Fruit fly (Drosophila melanogaster): ENCODE data around the gene Ice2.

Gene Ice2

DNA sequence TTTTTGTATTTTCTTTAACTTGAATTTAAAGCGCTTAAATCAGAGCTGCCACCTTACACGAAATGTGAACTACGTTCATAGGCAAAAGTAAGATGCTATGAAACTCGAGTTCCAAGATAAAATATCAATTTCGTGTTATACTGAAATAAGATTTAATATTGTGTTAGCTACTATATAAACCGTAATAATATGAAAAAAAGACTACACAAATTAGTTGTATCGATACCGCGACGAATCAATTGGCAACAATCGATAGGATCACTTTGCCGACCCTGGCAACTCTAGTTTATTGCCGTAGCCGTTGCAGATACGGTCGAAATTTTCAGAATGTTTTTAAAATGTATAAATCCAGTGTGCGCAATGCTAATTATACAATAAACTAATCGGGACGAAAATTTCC, 10.4 kb downstream of the Ice2 start, which contains the start of gene SNF4Agamma:
SNF4Agamma (plus strand) TSS at position 282 of the 400 bp plus-strand sequence.
- TF ChIP-seq CG8478 (optimal IDR thresholded peaks at IDR 0.05) (no peak), CTCF (optimal IDR thresholded peaks at IDR 0.05) (no peak)

DNA sequence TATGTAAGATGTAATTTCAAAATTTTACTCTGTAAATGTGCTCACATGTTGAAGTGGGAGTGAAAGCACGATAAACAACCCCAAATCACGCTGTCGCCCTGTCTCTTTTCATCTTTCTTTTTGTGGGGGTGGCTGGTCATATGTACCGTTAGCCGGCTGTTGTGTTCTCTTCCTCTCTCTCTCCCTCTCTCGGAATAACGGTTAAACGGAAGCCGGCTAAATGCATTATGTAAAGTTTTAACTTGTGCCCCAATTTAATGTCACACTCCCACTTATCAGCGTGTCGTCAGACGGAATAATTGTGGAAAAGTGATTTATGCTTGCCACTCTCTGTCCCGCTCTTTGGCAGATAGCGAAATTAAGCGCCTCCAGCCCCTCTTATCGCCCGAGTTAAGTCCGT, 11.3 kb downstream of the Ice2 start:
- TF ChIP-seq CG8478 (optimal IDR thresholded peaks at IDR 0.05) (no peak), CTCF (optimal IDR thresholded peaks at IDR 0.05) (no peak)

DNA sequence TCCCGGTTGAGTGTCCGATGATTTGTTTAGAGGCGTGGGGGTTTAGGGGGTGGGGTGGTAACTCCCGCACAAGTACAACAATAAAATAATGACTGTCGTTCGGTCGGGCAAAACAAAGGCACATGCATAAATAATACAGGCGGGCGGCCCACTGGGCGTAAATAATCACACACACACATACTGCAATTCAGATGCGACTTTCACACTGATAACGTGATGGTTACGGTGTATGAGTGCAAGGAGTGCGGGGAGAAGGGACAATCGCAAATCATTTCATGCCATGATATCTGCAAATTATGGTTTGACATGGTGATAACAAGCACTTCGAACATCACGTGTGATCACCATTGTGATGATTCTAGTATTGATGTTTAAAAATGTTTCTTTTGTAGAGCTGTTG, 20.1 kb downstream of the Ice2 start:
- no peak for TF ChIP-seq CG8478 (optimal IDR thresholded peaks at IDR 0.05)
- TF ChIP-seq CTCF (optimal IDR thresholded peaks at IDR 0.05), result no peak

DNA sequence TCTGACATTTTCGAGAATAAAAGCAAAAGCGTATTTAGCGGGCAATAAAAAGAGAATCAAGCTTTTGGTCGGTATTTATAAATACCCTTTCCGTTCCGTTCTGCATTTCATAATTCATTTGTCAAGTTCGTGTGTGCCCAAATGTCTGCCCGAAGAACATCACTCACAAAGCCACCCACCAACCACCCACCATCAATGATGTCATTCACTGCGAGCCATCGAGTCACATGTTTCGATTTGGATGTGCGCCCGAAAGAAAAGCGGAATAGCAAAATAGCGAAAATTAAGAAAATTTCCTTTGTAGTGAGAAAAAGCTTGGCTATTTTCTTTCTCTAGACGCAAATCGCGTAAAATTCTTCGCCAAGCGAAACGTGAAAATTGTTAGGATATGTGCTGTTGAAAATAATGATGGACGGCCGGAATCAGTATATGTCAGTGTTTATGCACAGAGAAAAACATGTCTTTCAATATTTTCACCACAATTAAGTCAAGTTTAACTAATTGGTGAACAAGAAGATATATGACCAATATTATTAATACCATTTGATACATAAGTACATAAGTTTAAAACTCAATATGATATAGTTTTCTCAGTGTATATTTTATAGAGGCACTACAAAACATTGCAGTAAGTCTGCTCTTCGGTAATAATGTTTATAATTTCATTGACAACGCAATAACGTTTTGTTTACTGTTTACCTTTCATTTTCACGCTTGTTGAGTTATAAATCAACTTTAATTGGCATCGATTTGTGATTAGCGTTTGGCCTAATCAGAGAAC, 21.3 kb downstream of the Ice2 start:
- TF ChIP-seq CG8478 (optimal IDR thresholded peaks at IDR 0.05), result no peak

DNA sequence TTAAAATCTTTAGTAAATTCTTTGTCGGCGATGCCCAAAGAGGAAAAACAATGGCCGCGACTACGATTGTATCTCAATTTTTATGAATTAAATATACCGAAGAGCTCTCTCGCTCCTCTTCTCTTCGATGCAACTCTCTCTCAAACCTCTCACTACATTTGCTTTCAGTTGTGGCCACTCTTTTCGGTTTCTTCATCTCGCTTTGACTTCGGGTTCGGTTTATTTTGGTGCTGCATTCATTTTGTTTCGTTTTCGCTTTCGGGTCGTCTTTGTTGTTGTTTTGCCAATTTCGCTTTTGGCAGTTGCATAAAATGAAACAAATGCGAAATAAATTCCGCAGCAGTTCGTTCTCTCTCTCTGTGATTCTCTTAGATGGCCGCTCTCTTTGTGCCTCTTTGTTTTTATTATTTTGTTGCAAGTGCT, 22.9 kb downstream of the Ice2 start:
- TF ChIP-seq CG8478 (optimal IDR thresholded peaks at IDR 0.05) (no peak), CTCF (optimal IDR thresholded peaks at IDR 0.05) (no peak)

DNA sequence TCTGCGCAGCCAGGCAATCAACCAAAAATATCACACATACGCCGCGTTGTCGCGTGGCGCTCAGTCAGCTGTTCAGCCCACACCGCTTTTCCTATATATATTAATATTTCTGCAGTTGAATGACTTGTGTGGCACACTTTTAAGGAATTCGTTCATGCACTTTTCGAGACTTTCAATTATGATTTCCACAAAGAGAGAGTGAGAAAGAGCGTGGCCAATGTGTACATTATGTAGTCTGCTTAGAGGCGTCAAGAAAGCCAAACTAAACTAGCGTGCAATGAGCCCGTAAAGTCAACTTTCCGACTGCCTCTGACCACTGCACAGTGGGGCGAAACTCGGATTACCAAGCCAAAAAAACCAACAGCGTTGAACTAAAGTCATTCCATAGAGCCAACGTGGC, 24.1 kb downstream of the Ice2 start:
- no peak for TF ChIP-seq CG8478 (optimal IDR thresholded peaks at IDR 0.05)

DNA sequence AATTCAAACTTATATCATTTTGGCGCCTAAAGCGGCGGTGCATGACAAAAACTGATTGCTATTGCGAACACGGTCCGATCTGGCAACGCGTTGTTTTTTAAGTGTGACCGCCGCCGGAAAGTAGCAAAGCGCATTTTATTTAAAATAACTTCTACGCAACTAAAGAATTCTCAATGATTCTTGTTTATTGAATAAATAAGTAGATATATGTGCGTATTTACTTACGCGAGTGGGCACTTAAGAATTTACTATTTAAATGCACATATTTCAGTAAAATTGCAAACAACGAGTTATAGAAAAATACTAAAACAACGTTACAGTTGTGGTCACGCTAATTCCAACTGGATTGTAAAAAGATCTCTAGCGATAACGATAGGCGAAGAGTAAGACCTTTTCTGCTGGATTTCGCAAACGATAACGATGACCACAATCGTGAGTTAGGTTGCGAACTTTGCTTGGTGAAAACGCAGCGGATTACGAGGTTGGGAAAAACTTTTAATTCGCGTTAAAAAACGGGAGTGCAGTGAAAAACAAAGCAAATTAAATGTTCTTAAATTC, 26.0 kb downstream of the Ice2 start:
- TF ChIP-seq CG8478 (optimal IDR thresholded peaks at IDR 0.05) (no peak), CTCF (optimal IDR thresholded peaks at IDR 0.05) (peak in 1 of 2 experiments; percentile 15)

DNA sequence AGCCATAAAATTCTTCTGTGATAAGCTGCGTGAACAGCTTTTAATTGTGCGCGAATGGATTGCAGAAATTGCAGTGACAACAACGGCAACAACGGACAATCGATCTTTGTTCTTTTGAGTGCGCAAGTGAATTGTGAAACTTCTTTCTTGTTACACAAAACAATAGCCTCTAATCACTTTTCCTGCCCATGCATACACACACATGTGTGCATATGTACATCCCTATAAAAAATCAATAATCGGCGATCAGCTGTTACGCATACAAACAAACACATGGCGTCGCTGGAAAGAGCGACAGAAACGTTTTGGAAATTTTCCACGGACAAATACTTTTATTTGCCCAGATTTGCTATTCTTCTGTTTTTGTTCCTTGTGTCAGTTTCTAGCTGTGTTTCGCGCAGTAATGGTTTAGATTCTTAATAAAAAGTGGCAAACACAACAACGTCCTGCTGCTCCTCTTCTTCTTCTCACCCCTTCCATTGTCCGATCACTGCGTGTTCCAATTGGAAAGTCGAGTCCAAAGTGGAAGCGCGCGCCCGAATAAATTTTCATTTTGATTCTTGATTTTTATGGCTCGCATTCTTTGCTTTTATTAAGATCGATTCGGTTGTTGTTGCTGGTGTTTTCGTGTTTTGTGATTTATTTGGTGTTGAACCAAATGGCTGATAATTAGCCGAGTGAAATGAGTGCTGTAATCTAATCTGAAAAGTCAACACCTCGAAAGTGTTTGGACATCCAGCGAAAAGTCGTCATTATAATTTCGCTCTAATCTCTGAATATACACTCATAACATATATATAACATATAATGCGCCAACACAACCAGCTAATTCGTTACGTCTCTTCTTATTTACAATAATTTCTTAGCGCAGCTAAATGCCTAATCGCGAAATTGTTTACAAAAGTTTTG, 26.8 kb downstream of the Ice2 start:
- no peak for TF ChIP-seq CTCF (optimal IDR thresholded peaks at IDR 0.05)
- no peak for TF ChIP-seq CG8478 (optimal IDR thresholded peaks at IDR 0.05)

DNA sequence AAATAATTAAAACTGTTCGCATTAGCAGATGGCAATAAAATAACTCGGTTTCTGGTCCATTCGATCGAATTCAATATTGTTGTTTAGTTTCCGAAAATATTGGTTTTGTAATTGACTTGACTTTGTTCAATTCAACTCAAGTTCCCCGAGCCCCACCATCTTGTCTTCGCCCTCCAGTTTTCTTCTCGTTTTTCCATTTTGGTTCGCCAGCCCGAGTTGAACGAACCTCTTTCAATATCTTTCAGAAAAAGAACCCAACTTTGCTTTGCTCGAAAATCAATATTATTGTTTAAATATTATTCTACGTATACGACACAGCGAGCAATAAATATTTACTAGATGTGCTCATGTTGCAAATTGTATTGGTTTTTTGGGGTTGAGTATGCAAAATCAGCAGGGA, 28.6 kb downstream of the Ice2 start:
- no peak for TF ChIP-seq CG8478 (optimal IDR thresholded peaks at IDR 0.05)

DNA sequence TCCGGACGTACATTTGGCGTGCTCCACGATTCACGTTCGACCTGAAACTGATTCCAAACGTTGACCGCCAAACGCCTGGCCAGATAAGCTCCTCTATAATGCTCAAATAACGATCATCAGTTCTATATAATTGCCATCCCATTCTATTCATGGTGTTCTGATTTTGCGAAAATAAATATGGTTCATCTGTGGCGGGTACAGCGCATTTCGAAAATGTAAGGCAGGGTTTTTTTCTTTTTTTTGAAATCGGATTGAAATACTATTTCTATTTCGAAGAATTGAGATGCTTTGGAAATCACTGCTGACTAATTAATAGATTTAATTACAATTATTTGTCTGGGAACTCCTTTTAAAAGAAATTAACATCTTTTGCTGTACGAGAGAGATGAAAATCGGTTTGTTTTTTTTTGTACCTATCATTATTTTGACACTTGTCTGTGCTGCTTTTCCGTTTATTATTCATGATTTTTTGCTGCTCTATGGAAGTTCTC, 31.1 kb downstream of the Ice2 start, which contains the start of gene cDIP:
cDIP (minus strand) TSS at position 51 of the 491 bp plus-strand sequence.
- TF ChIP-seq CTCF (optimal IDR thresholded peaks at IDR 0.05), result no peak
- no peak for TF ChIP-seq CG8478 (optimal IDR thresholded peaks at IDR 0.05)

DNA sequence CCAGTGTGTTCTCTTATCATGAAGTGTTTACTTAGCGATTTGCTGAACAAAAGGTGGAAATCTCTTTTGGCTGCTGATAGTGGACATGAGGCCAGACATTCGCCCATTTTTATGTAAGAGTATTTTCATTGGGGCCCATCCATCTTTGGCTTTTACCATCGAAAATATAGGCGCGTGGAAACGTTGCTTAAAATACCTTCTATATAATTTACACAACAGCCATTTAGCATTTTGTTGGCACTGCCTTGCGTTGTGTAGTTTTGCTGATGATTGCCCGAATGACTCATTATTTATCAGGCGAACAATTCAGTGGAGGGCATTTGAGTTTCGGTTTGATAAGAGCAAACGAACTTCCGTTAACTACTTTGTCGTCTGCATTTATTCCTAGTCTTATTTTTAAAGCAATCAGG, 31.6 kb downstream of the Ice2 start:
- TF ChIP-seq CG8478 (optimal IDR thresholded peaks at IDR 0.05), result no peak
- no peak for TF ChIP-seq CTCF (optimal IDR thresholded peaks at IDR 0.05)

DNA sequence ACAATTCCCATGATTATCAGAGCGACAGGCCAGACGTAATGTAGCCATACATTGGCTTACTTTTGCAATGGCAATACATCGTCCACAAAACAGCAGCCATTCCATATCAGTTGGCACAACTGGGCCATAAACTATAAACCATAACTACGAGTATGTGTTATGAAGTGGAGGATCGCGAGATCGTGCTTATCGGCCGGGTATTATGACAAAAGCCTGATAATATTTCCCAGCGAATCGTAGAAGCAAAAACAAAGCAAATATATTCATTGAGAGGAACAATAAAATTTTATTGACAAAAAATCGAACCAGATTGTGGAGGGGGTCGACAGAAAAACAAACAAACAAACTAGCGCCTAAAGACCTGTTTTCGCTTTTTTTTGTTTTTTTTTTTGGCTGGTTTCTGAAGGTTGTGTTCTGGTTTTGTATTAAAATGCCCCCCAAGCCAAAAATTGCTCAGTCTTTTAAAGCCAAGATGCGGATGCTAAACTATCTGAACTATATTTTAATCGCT, 33.4 kb downstream of the Ice2 start, which contains the start of gene CG5810:
CG5810 (plus strand) TSS at position 461 of the 511 bp plus-strand sequence.
- TF ChIP-seq CG8478 (optimal IDR thresholded peaks at IDR 0.05), result no peak
- no peak for TF ChIP-seq CTCF (optimal IDR thresholded peaks at IDR 0.05)

DNA sequence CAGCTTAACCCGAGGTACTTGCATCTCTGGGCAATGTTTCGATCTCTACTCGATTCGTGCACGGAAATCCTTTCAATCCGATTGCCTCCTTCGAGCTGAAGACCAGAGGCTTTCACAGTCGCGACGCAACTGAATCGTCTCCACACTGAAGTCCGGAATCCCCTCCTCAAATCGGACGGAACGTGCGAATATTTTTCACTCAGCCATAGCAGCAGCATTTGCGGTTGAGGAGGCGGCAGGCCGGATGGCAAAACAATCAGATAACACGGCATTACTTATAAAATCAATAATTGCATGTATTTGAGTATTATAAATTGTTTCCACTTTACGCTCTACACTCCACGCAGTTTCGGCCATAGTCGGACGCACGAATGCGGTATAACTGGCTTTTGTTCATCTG, 38.1 kb downstream of the Ice2 start, which contains the start of gene Snmp1:
Snmp1 (minus strand) TSS at position 101 of the 400 bp plus-strand sequence.
- TF ChIP-seq CG8478 (optimal IDR thresholded peaks at IDR 0.05) (no peak), CTCF (optimal IDR thresholded peaks at IDR 0.05) (no peak)

DNA sequence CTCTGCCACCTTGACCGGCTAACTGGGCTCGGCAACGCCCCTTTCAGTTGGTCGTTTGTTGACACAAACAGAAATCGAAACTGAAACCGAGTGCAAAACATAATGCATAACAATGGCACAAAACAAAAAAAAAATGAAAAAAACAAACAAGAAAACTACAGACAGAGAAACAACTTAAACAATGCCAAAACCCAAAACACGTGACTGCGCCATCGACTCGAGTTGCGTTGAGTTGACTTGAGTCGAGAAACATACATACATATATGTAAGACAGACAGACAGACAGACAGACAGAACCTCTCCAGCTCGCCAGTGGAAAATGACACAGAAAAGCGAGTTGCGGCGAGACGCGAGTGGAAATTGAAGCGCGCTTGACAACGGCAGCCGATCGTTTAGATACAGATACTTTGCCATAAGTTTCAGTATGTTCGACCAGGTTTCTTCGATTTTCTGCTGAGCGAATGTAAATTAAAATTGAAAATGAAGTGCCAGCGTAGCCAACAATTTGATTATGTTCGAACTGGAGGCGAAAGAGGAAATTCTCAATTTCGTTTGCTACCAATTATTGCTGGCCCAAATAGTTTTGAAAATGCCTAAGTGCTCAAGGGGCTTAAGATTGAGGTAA, 39.6 kb downstream of the Ice2 start:
- no peak for TF ChIP-seq CTCF (optimal IDR thresholded peaks at IDR 0.05)
- TF ChIP-seq CG8478 (optimal IDR thresholded peaks at IDR 0.05), result no peak

Measured in S2 (cell line).